Fruit fly (Drosophila melanogaster) whole organism, embryonic: ENCODE data around the gene Plap.

Source experiments
- Abd-B ChIP-seq: fragments of 200-800 bp; sonication (Bioruptor generic); optimal IDR thresholded peaks from 2 replicates; lab custom pipeline; 2018; ENCODE audit warnings: missing biosample characterization, mild to moderate bottlenecking, missing genetic modification characterization, moderate library complexity
- Antp ChIP-seq: fragments of 200-800 bp; sonication (Bioruptor generic); optimal IDR thresholded peaks from 3 replicates; lab custom pipeline; 2016; ENCODE audit warnings: missing biosample characterization, missing genetic modification characterization
- Atf-2 ChIP-seq: fragments of 200-800 bp; sonication (Bioruptor generic); optimal IDR thresholded peaks from 2 replicates; lab custom pipeline; 2016; ENCODE audit warnings: missing biosample characterization, missing genetic modification characterization
- CG11093 ChIP-seq: fragments of 200-800 bp; sonication (Bioruptor generic); IDR thresholded peaks from 3 replicates; pipeline ENCODE4 v1.3.6; 2022; ENCODE audit warnings: missing biosample characterization, missing genetic modification characterization
- CG11456 ChIP-seq: fragments of 200-800 bp; sonication (Bioruptor generic); IDR thresholded peaks from 3 replicates; pipeline ENCODE4 v1.3.6; 2022; ENCODE audit warnings: missing biosample characterization, missing genetic modification characterization
- CG1233 ChIP-seq: fragments of 200-800 bp; sonication (Bioruptor generic); optimal IDR thresholded peaks from 4 replicates; lab custom pipeline; 2018; ENCODE audit warnings: missing biosample characterization, mild to moderate bottlenecking, missing genetic modification characterization
- CG2712 ChIP-seq: fragments of 200-800 bp; optimal IDR thresholded peaks from 3 replicates; lab custom pipeline; 2019; ENCODE audit warnings: missing biosample characterization, mild to moderate bottlenecking, missing genetic modification characterization, moderate library complexity
- CG32767 ChIP-seq: fragments of 200-800 bp; sonication (Bioruptor generic); IDR thresholded peaks from 2 replicates; pipeline ENCODE4 v1.3.6; 2022; ENCODE audit warnings: missing biosample characterization, missing genetic modification characterization
- CG3281 ChIP-seq: fragments of 200-800 bp; sonication (Bioruptor generic); optimal IDR thresholded peaks from 3 replicates; lab custom pipeline; 2017; ENCODE audit warnings: missing biosample characterization, mild to moderate bottlenecking, missing genetic modification characterization
- CG34422 ChIP-seq: fragments of 200-800 bp; sonication (Bioruptor generic); IDR thresholded peaks from 3 replicates; pipeline ENCODE4 v1.3.6; 2022; ENCODE audit warnings: missing biosample characterization, missing genetic modification characterization
- CG4424 ChIP-seq: fragments of 200-800 bp; sonication (Bioruptor generic); optimal IDR thresholded peaks from 3 replicates; lab custom pipeline; 2016; ENCODE audit warnings: missing biosample characterization, missing genetic modification characterization
- CG4617 ChIP-seq: fragments of 200-800 bp; sonication (Bioruptor generic); optimal IDR thresholded peaks from 3 replicates; lab custom pipeline; 2016; ENCODE audit warnings: missing biosample characterization, missing genetic modification characterization, borderline replicate concordance
- CG4707 ChIP-seq: fragments of 200-800 bp; sonication (Bioruptor generic); optimal IDR thresholded peaks from 2 replicates; lab custom pipeline; 2018; ENCODE audit warnings: missing biosample characterization, mild to moderate bottlenecking, missing genetic modification characterization, moderate library complexity
- CG5245 ChIP-seq: fragments of 200-800 bp; sonication (Bioruptor generic); optimal IDR thresholded peaks from 3 replicates; lab custom pipeline; 2016; ENCODE audit warnings: missing biosample characterization, missing genetic modification characterization
- CG6272 ChIP-seq: fragments of 200-800 bp; sonication (Bioruptor generic); IDR thresholded peaks from 2 replicates; pipeline ENCODE4 v1.3.6; 2022; ENCODE audit warnings: missing biosample characterization, missing genetic modification characterization
- CG7839 ChIP-seq: fragments of 200-800 bp; sonication (Bioruptor generic); optimal IDR thresholded peaks from 3 replicates; lab custom pipeline; 2018; ENCODE audit warnings: missing biosample characterization, mild to moderate bottlenecking, missing genetic modification characterization, moderate library complexity
- CG7928 ChIP-seq: fragments of 200-800 bp; sonication (Bioruptor generic); optimal IDR thresholded peaks from 2 replicates; lab custom pipeline; 2017; ENCODE audit warnings: missing biosample characterization, mild to moderate bottlenecking, missing genetic modification characterization
- Elba2 ChIP-seq: fragments of 200-800 bp; sonication (Bioruptor generic); optimal IDR thresholded peaks from 3 replicates; lab custom pipeline; 2016; ENCODE audit warnings: missing biosample characterization, missing genetic modification characterization
- HHEX ChIP-seq: fragments of 200-800 bp; sonication (Bioruptor generic); optimal IDR thresholded peaks from 3 replicates; lab custom pipeline; 2017; ENCODE audit warnings: missing biosample characterization, mild to moderate bottlenecking, missing genetic modification characterization, missing genetic modification reagents
- Hr78 ChIP-seq, 2 experiments: fragments of 200-800 bp in 1 of 2; fragments of >200 bp in 1 of 2; sonication (Bioruptor generic) in 1 of 2; optimal IDR thresholded peaks; 2 replicates each; lab custom pipeline; 2017 to 2019; ENCODE audit warnings: missing biosample characterization in 2 of 2, missing genetic modification characterization in 2 of 2, mild to moderate bottlenecking in 1 of 2, moderate library complexity in 1 of 2
- Lim3 ChIP-seq: fragments of 200-800 bp; sonication (Bioruptor generic); IDR thresholded peaks from 2 replicates; pipeline ENCODE4 v1.3.6; 2022; ENCODE audit warnings: missing biosample characterization, missing genetic modification characterization
- NC2α ChIP-seq: fragments of 200-800 bp; sonication (Bioruptor generic); optimal IDR thresholded peaks from 2 replicates; lab custom pipeline; 2016; ENCODE audit warnings: missing biosample characterization, missing genetic modification characterization
- NK7.1 ChIP-seq: fragments of 200-800 bp; sonication (Bioruptor generic); optimal IDR thresholded peaks from 3 replicates; lab custom pipeline; 2016; ENCODE audit warnings: missing biosample characterization, missing genetic modification characterization
- Nf-YA ChIP-seq: fragments of 200-800 bp; sonication (Bioruptor generic); IDR thresholded peaks from 2 replicates; pipeline ENCODE4 v1.3.6; 2022; ENCODE audit warnings: missing biosample characterization, missing genetic modification characterization
- Optix ChIP-seq: fragments of 200-800 bp; sonication (Bioruptor generic); IDR thresholded peaks from 3 replicates; pipeline ENCODE4 v1.3.6; 2022; ENCODE audit warnings: missing biosample characterization, missing genetic modification characterization
- Poxn ChIP-seq: fragments of 200-800 bp; sonication (Bioruptor generic); IDR thresholded peaks from 2 replicates; pipeline ENCODE4 v1.3.6; 2022; ENCODE audit warnings: missing biosample characterization, missing genetic modification characterization
- Ravus ChIP-seq: fragments of 200-800 bp; sonication (Bioruptor generic); IDR thresholded peaks from 2 replicates; pipeline ENCODE4 v1.3.6; 2022; ENCODE audit warnings: missing biosample characterization, missing genetic modification characterization
- Six4 ChIP-seq: fragments of 200-800 bp; sonication (Bioruptor generic); optimal IDR thresholded peaks from 2 replicates; lab custom pipeline; 2016; ENCODE audit warnings: missing biosample characterization, missing genetic modification characterization
- Ssrp ChIP-seq: fragments of 200-800 bp; sonication (Bioruptor generic); optimal IDR thresholded peaks from 2 replicates; lab custom pipeline; 2018; ENCODE audit warnings: missing biosample characterization, mild to moderate bottlenecking, missing genetic modification characterization, moderate library complexity
- Stat92E ChIP-seq, 3 experiments: fragments of >200 bp in 2 of 3; fragments of 200-800 bp in 1 of 3; sonication (Bioruptor generic) in 1 of 3; optimal IDR thresholded peaks; 2 replicates each; lab custom pipeline; 2017 to 2019; ENCODE audit warnings: missing biosample characterization in 3 of 3, missing genetic modification characterization in 3 of 3, mild to moderate bottlenecking in 1 of 3, moderate library complexity in 1 of 3
- TFAM ChIP-seq: fragments of 200-800 bp; sonication (Bioruptor generic); optimal IDR thresholded peaks from 2 replicates; lab custom pipeline; 2017; ENCODE audit warnings: missing biosample characterization, missing genetic modification characterization, inconsistent platforms
- Usf ChIP-seq: fragments of 200-800 bp; sonication (Bioruptor generic); optimal IDR thresholded peaks from 2 replicates; lab custom pipeline; 2017; ENCODE audit warnings: missing genotype, missing biosample characterization, missing genetic modification characterization
- Vsx1 ChIP-seq: fragments of 200-800 bp; sonication (Bioruptor generic); optimal IDR thresholded peaks from 2 replicates; lab custom pipeline; 2017; ENCODE audit warnings: missing biosample characterization, mild to moderate bottlenecking, missing genetic modification characterization, missing genetic modification reagents
- Xbp1 ChIP-seq: fragments of 200-800 bp; sonication (Bioruptor generic); optimal IDR thresholded peaks from 3 replicates; lab custom pipeline; 2016; ENCODE audit warnings: missing biosample characterization, mild to moderate bottlenecking, missing genetic modification characterization
- cad ChIP-seq: fragments of >200 bp; optimal IDR thresholded peaks from 2 replicates; lab custom pipeline; 2017; ENCODE audit warnings: missing biosample characterization, missing genetic modification characterization
- caup ChIP-seq: fragments of 200-800 bp; sonication (Bioruptor generic); optimal IDR thresholded peaks from 3 replicates; lab custom pipeline; 2017; ENCODE audit warnings: missing biosample characterization, mild to moderate bottlenecking, missing genetic modification characterization, moderate library complexity; ENCODE audit not compliant: severe bottlenecking
- cg ChIP-seq: fragments of 200-800 bp; sonication (Bioruptor generic); optimal IDR thresholded peaks from 3 replicates; lab custom pipeline; 2019; ENCODE audit warnings: missing biosample characterization, mild to moderate bottlenecking, missing genetic modification characterization, moderate library complexity
- da ChIP-seq: fragments of 200-800 bp; sonication (Bioruptor generic); optimal IDR thresholded peaks from 2 replicates; lab custom pipeline; 2016; ENCODE audit warnings: missing biosample characterization, missing genetic modification characterization
- dm ChIP-seq: fragments of 200-800 bp; sonication (Bioruptor generic); optimal IDR thresholded peaks from 3 replicates; lab custom pipeline; 2016; ENCODE audit warnings: missing biosample characterization, missing genetic modification characterization
- hth ChIP-seq: fragments of >200 bp; optimal IDR thresholded peaks from 2 replicates; lab custom pipeline; 2017; ENCODE audit warnings: inconsistent platforms
- pfk ChIP-seq: fragments of 200-800 bp; sonication (Bioruptor generic); optimal IDR thresholded peaks from 2 replicates; lab custom pipeline; 2018; ENCODE audit warnings: missing biosample characterization, mild to moderate bottlenecking, missing genetic modification characterization, moderate library complexity
- sc ChIP-seq, 3 experiments: fragments of >200 bp in 2 of 3; fragments of 200-800 bp in 1 of 3; sonication (Bioruptor generic) in 1 of 3; optimal IDR thresholded peaks; 2 replicates in 2 of 3; 3 replicates in 1 of 3; lab custom pipeline; 2017; ENCODE audit warnings: mild to moderate bottlenecking in 1 of 3, missing biosample characterization in 1 of 3, missing genetic modification characterization in 1 of 3, missing genetic modification reagents in 1 of 3
- seq ChIP-seq: fragments of 200-800 bp; sonication (Bioruptor generic); IDR thresholded peaks from 2 replicates; pipeline ENCODE4 v1.3.6; 2022; ENCODE audit warnings: missing biosample characterization, missing genetic modification characterization
- ttk ChIP-seq: fragments of 200-800 bp; sonication (Bioruptor generic); IDR thresholded peaks from 2 replicates; pipeline ENCODE4 v2.1.2; 2022; ENCODE audit warnings: missing biosample characterization, missing genetic modification characterization
- usp ChIP-seq: fragments of >200 bp; optimal IDR thresholded peaks from 2 replicates; lab custom pipeline; 2017; ENCODE audit warnings: missing biosample characterization, missing genetic modification characterization
- vnd ChIP-seq: fragments of 200-800 bp; sonication (Bioruptor generic); IDR thresholded peaks from 3 replicates; pipeline ENCODE4 v1.3.6; 2022; ENCODE audit warnings: missing biosample characterization, missing genetic modification characterization; ENCODE audit not compliant: partially characterized antibody
- wdn ChIP-seq: fragments of 200-800 bp; sonication (Bioruptor generic); IDR thresholded peaks from 2 replicates; pipeline ENCODE4 v1.3.6; 2022; ENCODE audit warnings: missing biosample characterization, missing genetic modification characterization
- zfh2 ChIP-seq: fragments of 200-800 bp; sonication (Bioruptor generic); optimal IDR thresholded peaks from 2 replicates; lab custom pipeline; 2016; ENCODE audit warnings: missing biosample characterization, missing genetic modification characterization

The Plap gene

dm6 chr2L:1118880-1119809 is 51.0 kb downstream of the Plap start (continued):
- TF ChIP-seq Six4 (GFP tag; lab: Kevin White, UChicago), result peak; percentile 63
- peak; percentile 14 for TF ChIP-seq cg (GFP tag; lab: Kevin White, UChicago)
- TF ChIP-seq CG32767 (GFP tag; lab: Robert Waterston, UW), result peak; percentile 63
- TF ChIP-seq TFAM (GFP tag; lab: Kevin White, UChicago), result no peak
- peak; percentile 71 for TF ChIP-seq Xbp1 (GFP tag; lab: Kevin White, UChicago)
- peak; percentile 54; the same call in 2 of the 3 replicates for TF ChIP-seq CG11093 (GFP tag; lab: Robert Waterston, UW)
- peak; percentile 57 for TF ChIP-seq CG6272
- TF ChIP-seq CG2712 (tag; lab: Kevin White, UChicago), result peak; percentile 65
- peak; percentile 78 for TF ChIP-seq CG7839 (tag; lab: Kevin White, UChicago)
- no peak for TF ChIP-seq Lim3
- peak; percentile 51; the same call in 1 of the 3 replicates for TF ChIP-seq Optix (GFP tag; lab: Robert Waterston, UW)
- TF ChIP-seq Nf-YA, result peak; percentile 79
- TF ChIP-seq Hr78 (GFP tag; optimal IDR thresholded peaks at IDR 0.05; lab: Kevin White, UChicago), result peak in 1 of 2 experiments; percentile 54
- TF ChIP-seq NK7.1, result no peak
- TF ChIP-seq usp (GFP tag; lab: Kevin White, UChicago), result no peak
- TF ChIP-seq CG34422 (GFP tag; lab: Robert Waterston, UW), result peak; percentile 66; the same call in 2 of the 3 replicates
- no peak for TF ChIP-seq CG4707
- TF ChIP-seq vnd, result no peak
- TF ChIP-seq Poxn (GFP tag; lab: Robert Waterston, UW), result 0 out of 2 replicates have a peak, but pooled peaks have one; percentile 43
- TF ChIP-seq HHEX (GFP tag; lab: Kevin White, UChicago), result peak; percentile 65
- TF ChIP-seq caup (GFP tag; lab: Kevin White, UChicago), result peak; percentile 70
- TF ChIP-seq Abd-B, result peak; percentile 40
- TF ChIP-seq wdn, result peak; percentile 82
- TF ChIP-seq seq (GFP tag; lab: Robert Waterston, UW), result peak; percentile 64; the same call in 1 of the 2 replicates
- peak; percentile 30; the same call in 1 of the 2 replicates for TF ChIP-seq ttk (GFP tag; lab: Robert Waterston, UW)
- TF ChIP-seq pfk (GFP tag; lab: Kevin White, UChicago), result no peak
- TF ChIP-seq Atf-2 (GFP tag; lab: Kevin White, UChicago), result peak; percentile 57
- peak; percentile 33 for TF ChIP-seq Vsx1 (GFP tag; lab: Kevin White, UChicago)
- no peak for TF ChIP-seq NC2α (GFP tag; lab: Kevin White, UChicago)
- no peak for TF ChIP-seq CG7928 (GFP tag; lab: Kevin White, UChicago)
- no peak for TF ChIP-seq hth
- TF ChIP-seq Ssrp (tag; lab: Kevin White, UChicago), result peak; percentile 44
- TF ChIP-seq CG1233 (GFP tag; lab: Kevin White, UChicago), result peak; percentile 48
- peak; percentile 56 for TF ChIP-seq Usf
- peak; percentile 12 for TF ChIP-seq dm (GFP tag; lab: Kevin White, UChicago)
- peak; percentile 21 for TF ChIP-seq Antp (GFP tag; lab: Kevin White, UChicago)
- TF ChIP-seq CG4424, result peak; percentile 54
- TF ChIP-seq zfh2 (GFP tag; lab: Kevin White, UChicago), result peak; percentile 75
- peak; percentile 66 for TF ChIP-seq CG11456
- TF ChIP-seq CG4617, result peak; percentile 39
- TF ChIP-seq cad (GFP tag; lab: Kevin White, UChicago), result no peak
- TF ChIP-seq CG5245, result peak; percentile 44
- peak; percentile 69 for TF ChIP-seq CG3281
- no peak for TF ChIP-seq Elba2 (GFP tag; lab: Kevin White, UChicago)
- no peak for TF ChIP-seq sc (optimal IDR thresholded peaks at IDR 0.05; lab: Kevin White, UChicago)
- TF ChIP-seq sc (GFP tag; optimal IDR thresholded peaks at IDR 0.05; lab: Kevin White, UChicago), result peak; percentile 47
- TF ChIP-seq Stat92E (GFP tag; optimal IDR thresholded peaks at IDR 0.05; lab: Kevin White, UChicago), result no peak
- peak; percentile 16 for TF ChIP-seq da (GFP tag; lab: Kevin White, UChicago)
- peak; percentile 30; the same call in 1 of the 2 replicates for TF ChIP-seq Ravus (GFP tag; lab: Robert Waterston, UW)
